Fruit fly (Drosophila melanogaster): ENCODE results near the gene rdx.

The rdx gene

dm6 chr3R:14041036-14041435 lies 9.2 kb upstream of the rdx start (continued):
- TF ChIP-seq Ets65A (GFP tag) (peak; percentile 34), unpg (GFP tag; optimal IDR thresholded peaks at IDR 0.05) (peak; percentile 35), CG4707 (GFP tag; optimal IDR thresholded peaks at IDR 0.05) (no peak), CkIIα-i1 (GFP tag; IDR thresholded peaks at IDR 0.05) (no peak), Doc3 (GFP tag; IDR thresholded peaks at IDR 0.05; ENCODE audit: partially characterized antibody) (no peak), HmgD (GFP tag; optimal IDR thresholded peaks at IDR 0.05) (no peak), CG17361 (GFP tag; IDR thresholded peaks at IDR 0.05) (0 out of 3 replicates have a peak, but pooled peaks have one; percentile 20), amos (GFP tag; IDR thresholded peaks at IDR 0.05; ENCODE audit: partially characterized antibody) (no peak), ERR (GFP tag; optimal IDR thresholded peaks at IDR 0.05) (no peak), CG34422 (GFP tag; IDR thresholded peaks at IDR 0.05) (no peak), CG7839 (tag; optimal IDR thresholded peaks at IDR 0.05) (peak; percentile 15), CG18619 (GFP tag; optimal IDR thresholded peaks at IDR 0.05) (no peak), Nf-YA (GFP tag; IDR thresholded peaks at IDR 0.05) (no peak), CG2889 (GFP tag; IDR thresholded peaks at IDR 0.05) (no peak), Fer3 (tag; optimal IDR thresholded peaks at IDR 0.05) (no peak), CG7745 (tag; optimal IDR thresholded peaks at IDR 0.05) (no peak), danr (GFP tag; IDR thresholded peaks at IDR 0.05) (no peak), CG10431 (GFP tag; optimal IDR thresholded peaks at IDR 0.05) (no peak), CG2199 (GFP tag; IDR thresholded peaks at IDR 0.05) (0 out of 3 replicates have a peak, but pooled peaks have one; percentile 53), cato (GFP tag; optimal IDR thresholded peaks at IDR 0.05; ENCODE audit: borderline replicate concordance) (no peak), z (GFP tag; IDR thresholded peaks at IDR 0.05) (no peak), CG9215 (GFP tag; IDR thresholded peaks at IDR 0.05) (no peak), Deaf1 (tag; optimal IDR thresholded peaks at IDR 0.05) (no peak), sisA (GFP tag; IDR thresholded peaks at IDR 0.05) (no peak), HLH4C (GFP tag; IDR thresholded peaks at IDR 0.05; ENCODE audit: partially characterized antibody) (no peak), CG11085 (GFP tag; IDR thresholded peaks at IDR 0.05) (no peak), bab2 (GFP tag; optimal IDR thresholded peaks at IDR 0.05) (no peak), jing (GFP tag; optimal IDR thresholded peaks at IDR 0.05) (no peak), ham (GFP tag; IDR thresholded peaks at IDR 0.05) (no peak), shn (GFP tag; optimal IDR thresholded peaks at IDR 0.05) (no peak), CG17385 (GFP tag; optimal IDR thresholded peaks at IDR 0.05) (peak; percentile 14), lilli (GFP tag; optimal IDR thresholded peaks at IDR 0.05) (peak; percentile 20), Usf (GFP tag; optimal IDR thresholded peaks at IDR 0.05) (no peak), disco-r (GFP tag; optimal IDR thresholded peaks at IDR 0.05) (no peak), CG2116 (GFP tag; optimal IDR thresholded peaks at IDR 0.05) (no peak), CG14710 (tag; optimal IDR thresholded peaks at IDR 0.05) (no peak), sima (GFP tag; optimal IDR thresholded peaks at IDR 0.05) (no peak), Fer2 (tag; optimal IDR thresholded peaks at IDR 0.05) (no peak), Doc2 (GFP tag; IDR thresholded peaks at IDR 0.05) (no peak), Hsf (GFP tag; optimal IDR thresholded peaks at IDR 0.05) (peak; percentile 36), CG1603 (tag; optimal IDR thresholded peaks at IDR 0.05) (peak; percentile 49), CG5953 (GFP tag; IDR thresholded peaks at IDR 0.05) (no peak), CG6854 (GFP tag; optimal IDR thresholded peaks at IDR 0.05) (no peak), CG17612 (GFP tag; IDR thresholded peaks at IDR 0.05) (no peak), trem (tag; optimal IDR thresholded peaks at IDR 0.05) (no peak), rib (GFP tag; IDR thresholded peaks at IDR 0.05) (no peak), CG8359 (GFP tag; optimal IDR thresholded peaks at IDR 0.05; ENCODE audit: borderline replicate concordance) (no peak), Gug (GFP tag; IDR thresholded peaks at IDR 0.05) (no peak), Xrp1 (GFP tag; IDR thresholded peaks at IDR 0.05) (peak; percentile 51; the same call in 1 of the 2 replicates), tio (GFP tag; optimal IDR thresholded peaks at IDR 0.05) (no peak), CG6175 (GFP tag; IDR thresholded peaks at IDR 0.05) (no peak), Side (GFP tag; optimal IDR thresholded peaks at IDR 0.05) (no peak)

All from whole organism, embryonic.